Fruit fly (Drosophila melanogaster) whole organism, embryonic: Measurements from ENCODE around the gene CG44000.
A peak's percentile ranks its signal among the peaks of the same experiment; 100 is the strongest.

Experiments used
- Bteb2 ChIP-seq: fragments of 200-800 bp; sonication (Bioruptor generic); optimal IDR thresholded peaks from 2 replicates; lab custom pipeline; 2016; ENCODE audit warnings: missing biosample characterization, missing genetic modification characterization
- CG1024 ChIP-seq: fragments of 200-800 bp; sonication (Bioruptor generic); IDR thresholded peaks from 2 replicates; pipeline ENCODE4 v1.3.6; 2022; ENCODE audit warnings: missing biosample characterization, missing genetic modification characterization
- CG11398 ChIP-seq: fragments of 200-800 bp; sonication (Bioruptor generic); optimal IDR thresholded peaks from 2 replicates; lab custom pipeline; 2016; ENCODE audit warnings: missing biosample characterization, missing genetic modification characterization
- CG12769 ChIP-seq: fragments of 200-800 bp; sonication (Bioruptor generic); optimal IDR thresholded peaks from 2 replicates; lab custom pipeline; 2019; ENCODE audit warnings: missing biosample characterization, mild to moderate bottlenecking, missing genetic modification characterization, moderate library complexity
- CG13424 ChIP-seq: fragments of 200-800 bp; sonication (Bioruptor generic); optimal IDR thresholded peaks from 2 replicates; lab custom pipeline; 2019; ENCODE audit warnings: missing biosample characterization, mild to moderate bottlenecking, missing genetic modification characterization, moderate library complexity
- CG15073 ChIP-seq: fragments of 200-800 bp; sonication (Bioruptor generic); optimal IDR thresholded peaks from 2 replicates; lab custom pipeline; 2016; ENCODE audit warnings: missing biosample characterization, missing genetic modification characterization
- CG16813 ChIP-seq: fragments of 200-800 bp; sonication (Bioruptor generic); IDR thresholded peaks from 3 replicates; pipeline ENCODE4 v1.3.6; 2022; ENCODE audit warnings: missing biosample characterization, missing genetic modification characterization; ENCODE audit not compliant: partially characterized antibody
- CG17385 ChIP-seq: fragments of 200-800 bp; sonication (Bioruptor generic); optimal IDR thresholded peaks from 3 replicates; lab custom pipeline; 2018; ENCODE audit warnings: missing biosample characterization, mild to moderate bottlenecking, missing genetic modification characterization
- CG17568 ChIP-seq: fragments of 200-800 bp; sonication (Bioruptor generic); optimal IDR thresholded peaks from 2 replicates; lab custom pipeline; 2018; ENCODE audit warnings: missing biosample characterization, mild to moderate bottlenecking, missing genetic modification characterization, moderate library complexity
- CG2875 ChIP-seq: fragments of 200-800 bp; sonication (Bioruptor generic); optimal IDR thresholded peaks from 2 replicates; lab custom pipeline; 2017; ENCODE audit warnings: missing biosample characterization, mild to moderate bottlenecking, missing genetic modification characterization, missing genetic modification reagents
- CG32767 ChIP-seq: fragments of 200-800 bp; sonication (Bioruptor generic); IDR thresholded peaks from 2 replicates; pipeline ENCODE4 v1.3.6; 2022; ENCODE audit warnings: missing biosample characterization, missing genetic modification characterization
- CG3407 ChIP-seq: fragments of 200-800 bp; sonication (Bioruptor generic); optimal IDR thresholded peaks from 2 replicates; lab custom pipeline; 2018; ENCODE audit warnings: missing biosample characterization, mild to moderate bottlenecking, missing genetic modification characterization
- CG6254 ChIP-seq: fragments of 200-800 bp; sonication (Bioruptor generic); optimal IDR thresholded peaks from 3 replicates; lab custom pipeline; 2017; ENCODE audit warnings: mild to moderate bottlenecking, missing biosample characterization, missing genetic modification reagents, missing genetic modification characterization
- CG8089 ChIP-seq: fragments of 200-800 bp; sonication (Bioruptor generic); optimal IDR thresholded peaks from 3 replicates; lab custom pipeline; 2016; ENCODE audit warnings: missing biosample characterization, missing genetic modification characterization
- CG8944 ChIP-seq: fragments of 200-800 bp; sonication (Bioruptor generic); optimal IDR thresholded peaks from 3 replicates; lab custom pipeline; 2016; ENCODE audit warnings: missing biosample characterization, missing genetic modification characterization
- CG9797 ChIP-seq: fragments of 200-800 bp; sonication (Bioruptor generic); optimal IDR thresholded peaks from 3 replicates; lab custom pipeline; 2018; ENCODE audit warnings: missing biosample characterization, mild to moderate bottlenecking, missing genetic modification characterization
- D ChIP-seq, 2 experiments: fragments of 200-800 bp in 1 of 2; fragments of >200 bp in 1 of 2; sonication (Bioruptor generic) in 1 of 2; optimal IDR thresholded peaks; 2 replicates in 1 of 2; 3 replicates in 1 of 2; lab custom pipeline; 2017; ENCODE audit warnings: mild to moderate bottlenecking in 1 of 2, missing biosample characterization in 1 of 2, missing genetic modification characterization in 1 of 2, missing genetic modification reagents in 1 of 2
- D19B ChIP-seq: fragments of 200-800 bp; sonication (Bioruptor generic); optimal IDR thresholded peaks from 2 replicates; lab custom pipeline; 2017; ENCODE audit warnings: missing biosample characterization, mild to moderate bottlenecking, missing genetic modification characterization
- Drgx ChIP-seq: fragments of 200-800 bp; sonication (Bioruptor generic); IDR thresholded peaks from 2 replicates; pipeline ENCODE4 v1.3.6; 2022; ENCODE audit warnings: missing biosample characterization, missing genetic modification characterization
- Hmx ChIP-seq: fragments of 200-800 bp; sonication (Bioruptor generic); optimal IDR thresholded peaks from 2 replicates; lab custom pipeline; 2016; ENCODE audit warnings: missing biosample characterization, missing genetic modification characterization
- MTF-1 ChIP-seq: fragments of 200-800 bp; sonication (Bioruptor generic); optimal IDR thresholded peaks from 2 replicates; lab custom pipeline; 2018; ENCODE audit warnings: missing biosample characterization, mild to moderate bottlenecking, missing genetic modification characterization, borderline replicate concordance
- Neu2 ChIP-seq: fragments of 200-800 bp; sonication (Bioruptor generic); optimal IDR thresholded peaks from 3 replicates; lab custom pipeline; 2016; ENCODE audit warnings: missing biosample characterization, missing genetic modification characterization, borderline replicate concordance
- Sry-β ChIP-seq: fragments of 200-800 bp; sonication (Bioruptor generic); optimal IDR thresholded peaks from 2 replicates; lab custom pipeline; 2018; ENCODE audit warnings: missing biosample characterization, mild to moderate bottlenecking, missing genetic modification characterization, moderate library complexity
- ase ChIP-seq: fragments of 200-800 bp; sonication (Bioruptor generic); IDR thresholded peaks from 3 replicates; pipeline ENCODE4 v1.3.6; 2022; ENCODE audit warnings: missing biosample characterization, missing genetic modification characterization
- cg ChIP-seq: fragments of 200-800 bp; sonication (Bioruptor generic); optimal IDR thresholded peaks from 3 replicates; lab custom pipeline; 2019; ENCODE audit warnings: missing biosample characterization, mild to moderate bottlenecking, missing genetic modification characterization, moderate library complexity
- chn ChIP-seq: fragments of 200-800 bp; sonication (Bioruptor generic); optimal IDR thresholded peaks from 2 replicates; lab custom pipeline; 2016; ENCODE audit warnings: missing biosample characterization, missing genetic modification characterization
- dan ChIP-seq: fragments of 200-800 bp; sonication (Bioruptor generic); IDR thresholded peaks from 2 replicates; pipeline ENCODE4 v1.3.6; 2022; ENCODE audit warnings: missing biosample characterization, missing genetic modification characterization
- ems ChIP-seq: fragments of 200-800 bp; sonication (Bioruptor generic); optimal IDR thresholded peaks from 3 replicates; lab custom pipeline; 2016; ENCODE audit warnings: missing biosample characterization, missing genetic modification characterization
- esg ChIP-seq: fragments of 200-800 bp; sonication (Bioruptor generic); conservative IDR thresholded peaks from 2 replicates; pipeline ENCODE4 v1.3.6; 2022; ENCODE audit warnings: missing biosample characterization, missing genetic modification characterization
- ftz-f1 ChIP-seq: fragments of 200-800 bp; sonication (Bioruptor generic); optimal IDR thresholded peaks from 2 replicates; lab custom pipeline; 2016; ENCODE audit warnings: missing biosample characterization, missing genetic modification characterization
- gsb ChIP-seq: fragments of 200-800 bp; sonication (Bioruptor generic); IDR thresholded peaks from 2 replicates; pipeline ENCODE4 v1.3.6; 2022; ENCODE audit warnings: missing biosample characterization, missing genetic modification characterization
- hb ChIP-seq: fragments of 200-800 bp; sonication (Bioruptor generic); IDR thresholded peaks from 3 replicates; pipeline ENCODE4 v1.3.6; 2022; ENCODE audit warnings: missing biosample characterization, missing genetic modification characterization; ENCODE audit not compliant: partially characterized antibody
- insv ChIP-seq, 2 experiments: fragments of 200-800 bp; sonication (Bioruptor generic); optimal IDR thresholded peaks; 3 replicates each; lab custom pipeline; 2016 to 2018; ENCODE audit warnings: missing biosample characterization in 2 of 2, missing genetic modification characterization in 2 of 2
- jumu ChIP-seq: fragments of 200-800 bp; sonication (Bioruptor generic); optimal IDR thresholded peaks from 3 replicates; lab custom pipeline; 2016; ENCODE audit warnings: missing biosample characterization, missing genetic modification characterization
- kah ChIP-seq: fragments of 200-800 bp; sonication (Bioruptor generic); optimal IDR thresholded peaks from 2 replicates; lab custom pipeline; 2018; ENCODE audit warnings: missing biosample characterization, mild to moderate bottlenecking, missing genetic modification characterization
- kay ChIP-seq: fragments of 200-800 bp; sonication (Bioruptor generic); optimal IDR thresholded peaks from 2 replicates; lab custom pipeline; 2016; ENCODE audit warnings: missing biosample characterization, missing genetic modification characterization
- lmd ChIP-seq: fragments of 200-800 bp; sonication (Bioruptor generic); IDR thresholded peaks from 2 replicates; pipeline ENCODE4 v1.3.6; 2022; ENCODE audit warnings: missing biosample characterization, missing genetic modification characterization
- mam ChIP-seq: fragments of 200-800 bp; sonication (Bioruptor generic); optimal IDR thresholded peaks from 3 replicates; lab custom pipeline; 2016; ENCODE audit warnings: missing biosample characterization, missing genetic modification characterization
- mirr ChIP-seq: fragments of 200-800 bp; sonication (Bioruptor generic); optimal IDR thresholded peaks from 3 replicates; lab custom pipeline; 2018; ENCODE audit warnings: missing biosample characterization, mild to moderate bottlenecking, missing genetic modification characterization
- nerfin-1 ChIP-seq: fragments of 200-800 bp; sonication (Bioruptor generic); optimal IDR thresholded peaks from 3 replicates; lab custom pipeline; 2019; ENCODE audit warnings: missing biosample characterization, mild to moderate bottlenecking, missing genetic modification characterization, moderate library complexity
- org-1 ChIP-seq: fragments of 200-800 bp; sonication (Bioruptor generic); optimal IDR thresholded peaks from 2 replicates; lab custom pipeline; 2017; ENCODE audit warnings: missing biosample characterization, missing genetic modification characterization
- pan ChIP-seq, 4 experiments: fragments of >200 bp in 3 of 4; fragments of 200-800 bp in 1 of 4; sonication (Bioruptor generic) in 1 of 4; optimal IDR thresholded peaks in 3 of 4; IDR thresholded peaks in 1 of 4; 2 replicates each; pipeline versions ENCODE4 v1.3.6 to Lab custom; 2017 to 2022; ENCODE audit warnings: missing biosample characterization in 2 of 4, missing genetic modification characterization in 2 of 4, mixed read lengths in 1 of 4
- rib ChIP-seq: fragments of 200-800 bp; sonication (Bioruptor generic); IDR thresholded peaks from 2 replicates; pipeline ENCODE4 v1.3.6; 2022; ENCODE audit warnings: missing biosample characterization, missing genetic modification characterization
- scrt ChIP-seq: fragments of 200-800 bp; sonication (Bioruptor generic); optimal IDR thresholded peaks from 2 replicates; lab custom pipeline; 2018; ENCODE audit warnings: missing biosample characterization, mild to moderate bottlenecking, missing genetic modification characterization, moderate library complexity
- sr ChIP-seq: fragments of 200-800 bp; sonication (Bioruptor generic); IDR thresholded peaks from 3 replicates; pipeline ENCODE4 v1.3.6; 2022; ENCODE audit warnings: missing biosample characterization, missing genetic modification characterization
- vvl ChIP-seq: fragments of 200-800 bp; sonication (Bioruptor generic); IDR thresholded peaks from 2 replicates; pipeline ENCODE4 v1.3.6; 2022; ENCODE audit warnings: missing biosample characterization, missing genetic modification characterization
- wdn ChIP-seq: fragments of 200-800 bp; sonication (Bioruptor generic); IDR thresholded peaks from 2 replicates; pipeline ENCODE4 v1.3.6; 2022; ENCODE audit warnings: missing biosample characterization, missing genetic modification characterization
- wor ChIP-seq: fragments of 200-800 bp; sonication (Bioruptor generic); IDR thresholded peaks from 2 replicates; pipeline ENCODE4 v1.3.6; 2022; ENCODE audit warnings: missing biosample characterization, missing genetic modification characterization

The CG44000 gene

DNA sequence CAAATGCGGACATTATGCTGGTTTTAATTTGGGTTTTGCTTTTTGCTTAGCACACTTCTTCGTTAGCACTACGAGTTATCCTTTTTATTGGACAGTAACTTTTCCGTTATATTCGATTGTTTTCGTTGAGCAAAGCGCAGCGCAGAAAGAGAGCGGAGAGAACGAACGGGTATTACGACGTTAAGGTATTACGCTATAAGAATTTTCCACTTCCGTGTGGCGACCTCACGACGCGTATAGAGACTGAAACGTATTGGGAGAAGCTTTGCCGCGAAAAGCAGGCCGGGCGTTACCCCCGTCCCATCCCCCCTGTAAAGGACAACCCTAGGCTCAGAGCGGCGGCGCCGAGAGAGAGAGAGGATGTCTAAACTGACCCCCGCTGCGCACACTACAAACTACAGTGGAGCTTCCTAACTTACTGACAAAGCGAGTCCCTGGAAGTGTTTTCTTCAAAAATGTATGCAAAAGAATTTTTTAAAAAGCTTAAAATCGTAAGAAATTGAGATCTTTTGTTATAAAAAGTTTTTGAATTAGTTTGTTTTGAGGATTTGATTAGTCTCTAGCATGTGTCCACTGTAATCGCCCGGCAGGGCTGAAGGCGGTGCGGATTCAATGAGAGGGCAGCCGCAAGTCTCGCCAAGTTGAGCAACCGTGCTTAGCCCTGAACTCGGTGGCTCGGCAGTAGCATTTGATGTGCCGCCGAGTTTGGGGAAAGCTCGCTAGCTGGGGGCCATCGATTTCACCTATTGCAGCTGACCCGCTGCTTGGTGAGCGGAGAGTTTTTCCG is 38.2 kb upstream of the CG44000 start:
- TF ChIP-seq insv (GFP tag; optimal IDR thresholded peaks at IDR 0.05; lab: Kevin White, UChicago) (peak; percentile 9 to 58), chn (GFP tag; lab: Kevin White, UChicago) (peak; percentile 93), CG9797 (GFP tag; lab: Kevin White, UChicago) (peak; percentile 40), cg (GFP tag; lab: Kevin White, UChicago) (no peak), CG12769 (tag; lab: Kevin White, UChicago) (peak; percentile 95), vvl (GFP tag; lab: Robert Waterston, UW) (peak; percentile 98), CG8944 (GFP tag; lab: Kevin White, UChicago) (peak; percentile 94), Sry-β (GFP tag; lab: Kevin White, UChicago) (no peak), CG32767 (GFP tag; lab: Robert Waterston, UW) (peak; percentile 93), dan (GFP tag; lab: Robert Waterston, UW) (peak; percentile 78), CG3407 (GFP tag; lab: Kevin White, UChicago) (peak; percentile 86), CG15073 (GFP tag; lab: Kevin White, UChicago) (peak; percentile 74), ftz-f1 (GFP tag; lab: Kevin White, UChicago) (peak; percentile 79), scrt (GFP tag; lab: Kevin White, UChicago) (peak; percentile 93), CG1024 (peak; percentile 87), CG11398 (peak; percentile 91), mirr (GFP tag; lab: Kevin White, UChicago) (peak; percentile 84), Drgx (GFP tag; lab: Robert Waterston, UW) (peak; percentile 91), Neu2 (GFP tag; lab: Kevin White, UChicago) (peak; percentile 59), D19B (GFP tag; lab: Kevin White, UChicago) (peak; percentile 84), ase (GFP tag; lab: Robert Waterston, UW) (peak; percentile 94), CG17568 (GFP tag; lab: Kevin White, UChicago) (peak; percentile 90), D (optimal IDR thresholded peaks at IDR 0.05; lab: Kevin White, UChicago) (no peak), D (GFP tag; optimal IDR thresholded peaks at IDR 0.05; lab: Kevin White, UChicago) (peak; percentile 87), hb (no peak), CG16813 (GFP tag; lab: Robert Waterston, UW) (no peak), ems (GFP tag; lab: Kevin White, UChicago) (peak; percentile 94), rib (GFP tag; lab: Robert Waterston, UW) (peak; percentile 95), Bteb2 (GFP tag; lab: Kevin White, UChicago) (peak; percentile 95), kah (GFP tag; lab: Kevin White, UChicago) (peak; percentile 81), sr (GFP tag; lab: Robert Waterston, UW) (peak; percentile 62), wor (GFP tag; lab: Robert Waterston, UW) (peak; percentile 90), pan (optimal IDR thresholded peaks at IDR 0.05; lab: Kevin White, UChicago) (no peak), pan (GFP tag; optimal IDR thresholded peaks at IDR 0.05 in 1 of 2, IDR thresholded peaks at IDR 0.05 in 1 of 2) (peak in 1 of 2 experiments; percentile 97), Hmx (GFP tag; lab: Kevin White, UChicago) (peak; percentile 74), jumu (peak; percentile 96), CG2875 (GFP tag; lab: Kevin White, UChicago) (peak; percentile 88), mam (peak; percentile 98), wdn (GFP tag; lab: Robert Waterston, UW) (peak; percentile 95), MTF-1 (GFP tag; lab: Kevin White, UChicago) (peak; percentile 76), org-1 (GFP tag; lab: Kevin White, UChicago) (peak; percentile 92), CG6254 (GFP tag; lab: Kevin White, UChicago) (peak; percentile 83), CG13424 (tag; lab: Kevin White, UChicago) (peak; percentile 95), nerfin-1 (tag; lab: Kevin White, UChicago) (peak; percentile 86), kay (GFP tag; lab: Kevin White, UChicago) (peak; percentile 87), lmd (GFP tag; lab: Robert Waterston, UW) (peak; percentile 96), CG8089 (GFP tag; lab: Kevin White, UChicago) (peak; percentile 87), CG17385 (GFP tag; lab: Kevin White, UChicago) (peak; percentile 91), gsb (GFP tag; lab: Robert Waterston, UW) (peak; percentile 91), esg (GFP tag; lab: Robert Waterston, UW) (peak; percentile 96)
